Worm (Caenorhabditis elegans): Measurements from ENCODE around the gene mcm-5.
A peak's percentile ranks its signal among the peaks of the same experiment; 100 is the strongest.

mcm-5 gene

ce11 chrIII:4284732-4285165 is 6.3 kb downstream of the mcm-5 start (continued):
- TF ChIP-seq elt-2 (tag; optimal IDR thresholded peaks at IDR 0.05) (peak; percentile 76), rnt-1 (tag; optimal IDR thresholded peaks at IDR 0.05) (peak; percentile 57), efl-3 (GFP tag; optimal IDR thresholded peaks at IDR 0.05) (peak; percentile 75), grh-1 (GFP tag; IDR thresholded peaks at IDR 0.05) (peak; percentile 86), ceh-63 (GFP tag; optimal IDR thresholded peaks at IDR 0.05) (no peak), swsn-7 (tag; optimal IDR thresholded peaks at IDR 0.05) (peak; percentile 81), zip-4 (GFP tag; optimal IDR thresholded peaks at IDR 0.05) (peak; percentile 39)

ce11 chrIII:4283175-4283574 is 7.9 kb downstream of the mcm-5 start:
- TF ChIP-seq ceh-88 (GFP tag; IDR thresholded peaks at IDR 0.05), result no peak
- no peak for TF ChIP-seq zip-4 (GFP tag; optimal IDR thresholded peaks at IDR 0.05)
- TF ChIP-seq zag-1 (tag; optimal IDR thresholded peaks at IDR 0.05), result no peak
- TF ChIP-seq C04F5.9 (tag; optimal IDR thresholded peaks at IDR 0.05), result no peak
- TF ChIP-seq nhr-11 (tag; optimal IDR thresholded peaks at IDR 0.05), result peak; percentile 27
- TF ChIP-seq irx-1 (tag; optimal IDR thresholded peaks at IDR 0.05), result no peak
- TF ChIP-seq nhr-20 (tag; optimal IDR thresholded peaks at IDR 0.05), result peak; percentile 55
- TF ChIP-seq fos-1 (tag; optimal IDR thresholded peaks at IDR 0.05), result no peak
- peak; percentile 47 for TF ChIP-seq snu-23 (GFP tag; optimal IDR thresholded peaks at IDR 0.05)
- no peak for TF ChIP-seq elt-3 (tag; optimal IDR thresholded peaks at IDR 0.05)
- TF ChIP-seq pqm-1 (tag; optimal IDR thresholded peaks at IDR 0.05), result no peak
- TF ChIP-seq lir-3 (tag; optimal IDR thresholded peaks at IDR 0.05; ENCODE audit: poor library complexity), result peak; percentile 53
- TF ChIP-seq nhr-90 (tag; optimal IDR thresholded peaks at IDR 0.05; ENCODE audit: poor library complexity), result no peak
- TF ChIP-seq hlh-4 (tag; optimal IDR thresholded peaks at IDR 0.05), result no peak
- no peak for TF ChIP-seq F16B12.6 (tag; optimal IDR thresholded peaks at IDR 0.05)
- TF ChIP-seq isw-1 (GFP tag; IDR thresholded peaks at IDR 0.05), result no peak
- no peak for TF ChIP-seq tbx-2 (tag; optimal IDR thresholded peaks at IDR 0.05)
- peak; percentile 58 for TF ChIP-seq unc-130 (tag; optimal IDR thresholded peaks at IDR 0.05)
- TF ChIP-seq nhr-85 (tag), result peak; percentile 10
- peak; percentile 52 for TF ChIP-seq nhr-19 (GFP tag; conservative IDR thresholded peaks at IDR 0.05)
- TF ChIP-seq nhr-71 (tag; optimal IDR thresholded peaks at IDR 0.05), result peak; percentile 80
- no peak for TF ChIP-seq ceh-82 (tag; optimal IDR thresholded peaks at IDR 0.05)
- no peak for TF ChIP-seq unc-86 (tag; optimal IDR thresholded peaks at IDR 0.05)
- TF ChIP-seq mab-9 (GFP tag; IDR thresholded peaks at IDR 0.05), result no peak
- TF ChIP-seq ceh-63 (GFP tag; optimal IDR thresholded peaks at IDR 0.05), result no peak
- peak; percentile 85 for TF ChIP-seq lin-14 (GFP tag; optimal IDR thresholded peaks at IDR 0.05)
- TF ChIP-seq Y116A8C.19 (tag; optimal IDR thresholded peaks at IDR 0.05; ENCODE audit: borderline replicate concordance), result no peak
- TF ChIP-seq efl-1 (optimal IDR thresholded peaks at IDR 0.05), result peak in 1 of 2 experiments; percentile 26
- peak; percentile 2 to 71 for TF ChIP-seq efl-1 (GFP tag; optimal IDR thresholded peaks at IDR 0.05 in 1 of 2)
- no peak for TF ChIP-seq skn-1 (tag; optimal IDR thresholded peaks at IDR 0.05)
- no peak for TF ChIP-seq elt-2 (tag; optimal IDR thresholded peaks at IDR 0.05)
- no peak for TF ChIP-seq lin-13 (GFP tag; optimal IDR thresholded peaks at IDR 0.05)
- no peak for TF ChIP-seq sptf-1 (tag; optimal IDR thresholded peaks at IDR 0.05)
- TF ChIP-seq lin-15B (tag; optimal IDR thresholded peaks at IDR 0.05), result no peak
- TF ChIP-seq mdl-1 (tag; optimal IDR thresholded peaks at IDR 0.05), result peak in 1 of 2 experiments; percentile 45
- no peak for TF ChIP-seq unc-98 (GFP tag; IDR thresholded peaks at IDR 0.05)
- peak; percentile 88 for TF ChIP-seq rnt-1 (tag; optimal IDR thresholded peaks at IDR 0.05)
- no peak for TF ChIP-seq hlh-17 (GFP tag; optimal IDR thresholded peaks at IDR 0.05; ENCODE audit: borderline replicate concordance)
- no peak for TF ChIP-seq vab-15 (tag; optimal IDR thresholded peaks at IDR 0.05)
- TF ChIP-seq ceh-90 (tag; optimal IDR thresholded peaks at IDR 0.05), result no peak
- no peak for TF ChIP-seq nhr-47 (tag; optimal IDR thresholded peaks at IDR 0.05)
- TF ChIP-seq lsy-2 (tag; optimal IDR thresholded peaks at IDR 0.05), result peak in 1 of 2 experiments; percentile 47
- TF ChIP-seq mep-1 (tag; optimal IDR thresholded peaks at IDR 0.05), result peak; percentile 41
- no peak for TF ChIP-seq pax-3 (tag; optimal IDR thresholded peaks at IDR 0.05)
- peak; percentile 85 for TF ChIP-seq pag-3 (tag; optimal IDR thresholded peaks at IDR 0.05; ENCODE audit: borderline replicate concordance, insufficient read depth)
